Fruit fly (Drosophila melanogaster) whole organism, embryonic: ENCODE data around the gene Tango5.

Experiments used
- Abd-B ChIP-seq: fragments of 200-800 bp; sonication (Bioruptor generic); optimal IDR thresholded peaks from 2 replicates; lab custom pipeline; 2018; ENCODE audit warnings: missing biosample characterization, mild to moderate bottlenecking, missing genetic modification characterization, moderate library complexity
- B-H2 ChIP-seq: fragments of 200-800 bp; sonication (Bioruptor generic); optimal IDR thresholded peaks from 2 replicates; lab custom pipeline; 2018; ENCODE audit warnings: missing biosample characterization, mild to moderate bottlenecking, missing genetic modification characterization
- CG10147 ChIP-seq: fragments of 200-800 bp; sonication (Bioruptor generic); optimal IDR thresholded peaks from 2 replicates; lab custom pipeline; 2019; ENCODE audit warnings: missing biosample characterization, mild to moderate bottlenecking, missing genetic modification characterization, moderate library complexity
- CG10267 ChIP-seq: fragments of 200-800 bp; sonication (Bioruptor generic); optimal IDR thresholded peaks from 2 replicates; lab custom pipeline; 2018; ENCODE audit warnings: missing biosample characterization, mild to moderate bottlenecking, missing genetic modification characterization, moderate library complexity
- CG10321 ChIP-seq: fragments of 200-800 bp; sonication (Bioruptor generic); IDR thresholded peaks from 2 replicates; pipeline ENCODE4 v1.3.6; 2022; ENCODE audit warnings: missing biosample characterization, missing genetic modification characterization
- CG11695 ChIP-seq: fragments of 200-800 bp; sonication (Bioruptor generic); IDR thresholded peaks from 3 replicates; pipeline ENCODE4 v1.3.6; 2022; ENCODE audit warnings: missing biosample characterization, missing genetic modification characterization
- CG12744 ChIP-seq: fragments of 200-800 bp; sonication (Bioruptor generic); optimal IDR thresholded peaks from 2 replicates; lab custom pipeline; 2016; ENCODE audit warnings: missing biosample characterization, missing genetic modification characterization
- CG13123 ChIP-seq: fragments of 200-800 bp; sonication (Bioruptor generic); optimal IDR thresholded peaks from 2 replicates; lab custom pipeline; 2016; ENCODE audit warnings: missing biosample characterization, missing genetic modification characterization
- CG14014 ChIP-seq: fragments of 200-800 bp; sonication (Bioruptor generic); IDR thresholded peaks from 2 replicates; pipeline ENCODE4 v1.3.6; 2022; ENCODE audit warnings: missing biosample characterization, missing genetic modification characterization
- CG15073 ChIP-seq: fragments of 200-800 bp; sonication (Bioruptor generic); optimal IDR thresholded peaks from 2 replicates; lab custom pipeline; 2016; ENCODE audit warnings: missing biosample characterization, missing genetic modification characterization
- CG15514 ChIP-seq: fragments of 200-800 bp; sonication (Bioruptor generic); optimal IDR thresholded peaks from 3 replicates; lab custom pipeline; 2017; ENCODE audit warnings: missing biosample characterization, missing genetic modification characterization, mild to moderate bottlenecking, moderate library complexity, missing genetic modification reagents
- CG17328 ChIP-seq: fragments of 200-800 bp; sonication (Bioruptor generic); IDR thresholded peaks from 2 replicates; pipeline ENCODE4 v1.3.6; 2022; ENCODE audit warnings: missing biosample characterization, missing genetic modification characterization
- CG18011 ChIP-seq: fragments of 200-800 bp; sonication (Bioruptor generic); optimal IDR thresholded peaks from 2 replicates; lab custom pipeline; 2017; ENCODE audit warnings: missing biosample characterization, missing genetic modification characterization, mild to moderate bottlenecking, moderate library complexity, missing genotype
- CG1832 ChIP-seq: fragments of 200-800 bp; sonication (Bioruptor generic); optimal IDR thresholded peaks from 2 replicates; lab custom pipeline; 2017; ENCODE audit warnings: missing biosample characterization, mild to moderate bottlenecking, missing genetic modification characterization, inconsistent platforms
- CG2120 ChIP-seq: fragments of 200-800 bp; sonication (Bioruptor generic); optimal IDR thresholded peaks from 3 replicates; lab custom pipeline; 2016; ENCODE audit warnings: missing biosample characterization, missing genetic modification characterization
- CG2129 ChIP-seq: fragments of 200-800 bp; sonication (Bioruptor generic); IDR thresholded peaks from 2 replicates; pipeline ENCODE4 v1.3.6; 2022; ENCODE audit warnings: missing biosample characterization, missing genetic modification characterization; ENCODE audit not compliant: partially characterized antibody
- CG2875 ChIP-seq: fragments of 200-800 bp; sonication (Bioruptor generic); optimal IDR thresholded peaks from 2 replicates; lab custom pipeline; 2017; ENCODE audit warnings: missing biosample characterization, mild to moderate bottlenecking, missing genetic modification characterization, missing genetic modification reagents
- CG3163 ChIP-seq: fragments of 200-800 bp; sonication (Bioruptor generic); optimal IDR thresholded peaks from 3 replicates; lab custom pipeline; 2016; ENCODE audit warnings: missing biosample characterization, missing genetic modification characterization
- CG34224 ChIP-seq: fragments of 200-800 bp; sonication (Bioruptor generic); IDR thresholded peaks from 3 replicates; pipeline ENCODE4 v1.3.6; 2022; ENCODE audit warnings: missing biosample characterization, missing genetic modification characterization; ENCODE audit not compliant: partially characterized antibody
- CG43689 ChIP-seq: fragments of 200-800 bp; sonication (Bioruptor generic); IDR thresholded peaks from 2 replicates; pipeline ENCODE4 v1.3.6; 2022; ENCODE audit warnings: missing biosample characterization, missing genetic modification characterization
- CG6175 ChIP-seq: fragments of 200-800 bp; sonication (Bioruptor generic); IDR thresholded peaks from 3 replicates; pipeline ENCODE4 v1.3.6; 2022; ENCODE audit warnings: missing biosample characterization, missing genetic modification characterization
- CG7556 ChIP-seq: fragments of 200-800 bp; sonication (Bioruptor generic); optimal IDR thresholded peaks from 2 replicates; lab custom pipeline; 2017; ENCODE audit warnings: missing biosample characterization, mild to moderate bottlenecking, missing genetic modification characterization
- CG7786 ChIP-seq: fragments of 200-800 bp; sonication (Bioruptor generic); optimal IDR thresholded peaks from 2 replicates; lab custom pipeline; 2016; ENCODE audit warnings: missing biosample characterization, missing genetic modification characterization
- CG7987 ChIP-seq: fragments of 200-800 bp; sonication (Bioruptor generic); optimal IDR thresholded peaks from 2 replicates; lab custom pipeline; 2018; ENCODE audit warnings: missing biosample characterization, mild to moderate bottlenecking, missing genetic modification characterization, moderate library complexity
- CTCF ChIP-seq: fragments of 200-800 bp; sonication (Bioruptor generic); optimal IDR thresholded peaks from 2 replicates; lab custom pipeline; 2017; ENCODE audit warnings: missing biosample characterization, mild to moderate bottlenecking, missing genetic modification characterization, moderate library complexity
- Chrac-16 ChIP-seq: fragments of 200-800 bp; sonication (Bioruptor generic); optimal IDR thresholded peaks from 3 replicates; lab custom pipeline; 2016; ENCODE audit warnings: missing biosample characterization, missing genetic modification characterization
- D19A ChIP-seq: fragments of 200-800 bp; optimal IDR thresholded peaks from 3 replicates; lab custom pipeline; 2019; ENCODE audit warnings: missing biosample characterization, mild to moderate bottlenecking, missing genetic modification characterization, moderate library complexity
- Dbx ChIP-seq: fragments of 200-800 bp; sonication (Bioruptor generic); IDR thresholded peaks from 3 replicates; pipeline ENCODE4 v1.3.6; 2022; ENCODE audit warnings: missing biosample characterization, missing genetic modification characterization
- Dll ChIP-seq: fragments of 200-800 bp; sonication (Bioruptor generic); IDR thresholded peaks from 4 replicates; pipeline ENCODE4 v1.3.6; 2022; ENCODE audit warnings: missing biosample characterization, missing genetic modification characterization; ENCODE audit not compliant: partially characterized antibody
- Hmr ChIP-seq: fragments of 200-800 bp; sonication (Bioruptor generic); optimal IDR thresholded peaks from 3 replicates; lab custom pipeline; 2017; ENCODE audit warnings: mild to moderate bottlenecking, missing biosample characterization, missing genetic modification reagents, missing genetic modification characterization
- Hr78 ChIP-seq, 2 experiments: fragments of 200-800 bp in 1 of 2; fragments of >200 bp in 1 of 2; sonication (Bioruptor generic) in 1 of 2; optimal IDR thresholded peaks; 2 replicates each; lab custom pipeline; 2017 to 2019; ENCODE audit warnings: missing biosample characterization in 2 of 2, missing genetic modification characterization in 2 of 2, mild to moderate bottlenecking in 1 of 2, moderate library complexity in 1 of 2
- Med ChIP-seq: fragments of 200-800 bp; sonication (Bioruptor generic); peaks from one replicate; lab custom pipeline; 2016; ENCODE audit warnings: missing biosample characterization, missing genetic modification characterization, mild to moderate bottlenecking, inconsistent platforms, moderate library complexity
- Nf-YA ChIP-seq: fragments of 200-800 bp; sonication (Bioruptor generic); IDR thresholded peaks from 2 replicates; pipeline ENCODE4 v1.3.6; 2022; ENCODE audit warnings: missing biosample characterization, missing genetic modification characterization
- Side ChIP-seq: fragments of 200-800 bp; sonication (Bioruptor generic); optimal IDR thresholded peaks from 2 replicates; lab custom pipeline; 2016; ENCODE audit warnings: missing biosample characterization, missing genetic modification characterization
- Spps ChIP-seq: fragments of 200-800 bp; sonication (Bioruptor generic); optimal IDR thresholded peaks from 2 replicates; lab custom pipeline; 2018; ENCODE audit warnings: missing biosample characterization, mild to moderate bottlenecking, missing genetic modification characterization
- bsh ChIP-seq, 2 experiments: fragments of 200-800 bp; sonication (Bioruptor generic); optimal IDR thresholded peaks; 2 replicates each; lab custom pipeline; 2017 to 2018; ENCODE audit warnings: mild to moderate bottlenecking in 2 of 2, missing biosample characterization in 2 of 2, missing genetic modification characterization in 2 of 2, moderate library complexity in 1 of 2
- cad ChIP-seq: fragments of >200 bp; optimal IDR thresholded peaks from 2 replicates; lab custom pipeline; 2017; ENCODE audit warnings: missing biosample characterization, missing genetic modification characterization
- cato ChIP-seq: fragments of 200-800 bp; sonication (Bioruptor generic); optimal IDR thresholded peaks from 2 replicates; lab custom pipeline; 2016; ENCODE audit warnings: missing biosample characterization, missing genetic modification characterization, borderline replicate concordance
- croc ChIP-seq: fragments of 200-800 bp; sonication (Bioruptor generic); conservative IDR thresholded peaks from 3 replicates; pipeline ENCODE4 v1.3.6; 2022; ENCODE audit warnings: missing biosample characterization, missing genetic modification characterization
- ewg ChIP-seq: fragments of 200-800 bp; sonication (Bioruptor generic); optimal IDR thresholded peaks from 3 replicates; lab custom pipeline; 2017; ENCODE audit warnings: mild to moderate bottlenecking, missing biosample characterization, missing genetic modification reagents, missing genetic modification characterization
- grau ChIP-seq: fragments of 200-800 bp; optimal IDR thresholded peaks from 3 replicates; lab custom pipeline; 2019; ENCODE audit warnings: missing biosample characterization, mild to moderate bottlenecking, missing genetic modification characterization, moderate library complexity
- grn ChIP-seq: fragments of 200-800 bp; sonication (Bioruptor generic); optimal IDR thresholded peaks from 3 replicates; lab custom pipeline; 2017; ENCODE audit warnings: missing biosample characterization, missing genetic modification characterization
- kay ChIP-seq: fragments of 200-800 bp; sonication (Bioruptor generic); optimal IDR thresholded peaks from 2 replicates; lab custom pipeline; 2016; ENCODE audit warnings: missing biosample characterization, missing genetic modification characterization
- ken ChIP-seq: fragments of 200-800 bp; sonication (Bioruptor generic); IDR thresholded peaks from 3 replicates; pipeline ENCODE4 v1.3.6; 2022; ENCODE audit warnings: missing biosample characterization, missing genetic modification characterization
- kni ChIP-seq: fragments of 200-800 bp; sonication (Bioruptor generic); optimal IDR thresholded peaks from 3 replicates; lab custom pipeline; 2017; ENCODE audit warnings: mild to moderate bottlenecking, missing biosample characterization, missing genetic modification reagents, missing genetic modification characterization
- mam ChIP-seq: fragments of 200-800 bp; sonication (Bioruptor generic); optimal IDR thresholded peaks from 3 replicates; lab custom pipeline; 2016; ENCODE audit warnings: missing biosample characterization, missing genetic modification characterization
- mirr ChIP-seq: fragments of 200-800 bp; sonication (Bioruptor generic); optimal IDR thresholded peaks from 3 replicates; lab custom pipeline; 2018; ENCODE audit warnings: missing biosample characterization, mild to moderate bottlenecking, missing genetic modification characterization
- pho ChIP-seq: fragments of 200-800 bp; sonication (Bioruptor generic); optimal IDR thresholded peaks from 2 replicates; lab custom pipeline; 2016; ENCODE audit warnings: missing biosample characterization, missing genetic modification characterization
- tap ChIP-seq: fragments of 200-800 bp; optimal IDR thresholded peaks from 3 replicates; lab custom pipeline; 2019; ENCODE audit warnings: missing biosample characterization, mild to moderate bottlenecking, missing genetic modification characterization, moderate library complexity
- tgo ChIP-seq: fragments of 200-800 bp; sonication (Bioruptor generic); IDR thresholded peaks from 3 replicates; pipeline ENCODE4 v1.3.6; 2022; ENCODE audit warnings: missing biosample characterization, missing genetic modification characterization
- toy ChIP-seq: fragments of 200-800 bp; sonication (Bioruptor generic); IDR thresholded peaks from 2 replicates; pipeline ENCODE4 v1.3.6; 2022; ENCODE audit warnings: missing biosample characterization, missing genetic modification characterization

Tango5 gene

DNA sequence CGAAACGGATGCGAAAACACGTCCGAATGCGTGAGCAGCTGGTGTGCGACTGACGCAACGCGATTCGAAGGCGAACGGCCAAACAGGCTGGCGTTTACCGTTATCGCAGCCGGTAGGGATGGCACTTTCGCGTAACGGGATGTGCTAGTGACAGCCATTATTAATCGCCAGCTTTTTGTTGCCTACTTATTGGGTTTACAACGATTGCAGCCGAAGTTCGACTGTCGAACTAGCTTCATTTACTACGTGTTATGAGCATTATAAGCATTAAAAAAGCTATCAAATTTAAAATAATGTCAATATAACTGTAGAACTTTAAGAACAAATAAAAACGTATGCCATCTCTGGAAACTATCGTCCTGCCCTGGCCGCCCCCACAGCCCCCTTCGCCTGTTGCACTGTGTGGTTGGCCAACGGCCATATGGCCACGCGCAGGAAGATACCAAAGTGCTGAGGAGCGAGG is 6.6 kb downstream of the Tango5 start, which contains the start of gene Rph (continued):
- TF ChIP-seq croc (GFP tag; lab: Robert Waterston, UW) = no peak
- no peak for TF ChIP-seq Side (GFP tag; lab: Kevin White, UChicago)
- TF ChIP-seq tap (tag; lab: Kevin White, UChicago) = no peak
- TF ChIP-seq CG7786 (GFP tag; lab: Kevin White, UChicago) = peak; percentile 21
- peak; percentile 81 for TF ChIP-seq Med (GFP tag; lab: Kevin White, UChicago)
- TF ChIP-seq CG1832 (GFP tag; lab: Kevin White, UChicago) = no peak
- no peak for TF ChIP-seq kay
- no peak for TF ChIP-seq Dbx (GFP tag; lab: Robert Waterston, UW)
- TF ChIP-seq CG17328 (GFP tag; lab: Robert Waterston, UW) = no peak
- no peak for TF ChIP-seq Chrac-16 (GFP tag; lab: Kevin White, UChicago)
- no peak for TF ChIP-seq kni (GFP tag; lab: Kevin White, UChicago)
- no peak for TF ChIP-seq Nf-YA (GFP tag; lab: Robert Waterston, UW)
- TF ChIP-seq cad (GFP tag; lab: Kevin White, UChicago) = no peak
- TF ChIP-seq Dll (GFP tag; lab: Robert Waterston, UW) = peak; percentile 46; the same call in 2 of the 4 replicates
- TF ChIP-seq CG18011 (GFP tag; lab: Kevin White, UChicago) = no peak
- TF ChIP-seq mirr (GFP tag; lab: Kevin White, UChicago) = no peak
- no peak for TF ChIP-seq CG10267 (tag; lab: Kevin White, UChicago)
- TF ChIP-seq Abd-B = no peak
- no peak for TF ChIP-seq CG43689 (GFP tag; lab: Robert Waterston, UW)
- no peak for TF ChIP-seq CG7987 (GFP tag; lab: Kevin White, UChicago)
- no peak for TF ChIP-seq CG2875
- no peak for TF ChIP-seq bsh (GFP tag; optimal IDR thresholded peaks at IDR 0.05; lab: Kevin White, UChicago)
- TF ChIP-seq CG11695 (GFP tag; lab: Robert Waterston, UW) = no peak
- peak; percentile 66 for TF ChIP-seq CG2120 (GFP tag; lab: Kevin White, UChicago)
- TF ChIP-seq CG15073 (GFP tag; lab: Kevin White, UChicago) = no peak
- no peak for TF ChIP-seq Hr78 (GFP tag; optimal IDR thresholded peaks at IDR 0.05; lab: Kevin White, UChicago)
- TF ChIP-seq D19A (tag; lab: Kevin White, UChicago) = no peak
- peak; percentile 1 for TF ChIP-seq B-H2 (GFP tag; lab: Kevin White, UChicago)
- TF ChIP-seq Hmr (GFP tag; lab: Kevin White, UChicago) = peak; percentile 47
- TF ChIP-seq toy (GFP tag; lab: Robert Waterston, UW) = no peak
- no peak for TF ChIP-seq grn (GFP tag; lab: Kevin White, UChicago)
- TF ChIP-seq CG10321 (GFP tag; lab: Robert Waterston, UW) = no peak
- no peak for TF ChIP-seq Spps (tag; lab: Kevin White, UChicago)
- peak; percentile 42 for TF ChIP-seq ewg (GFP tag; lab: Kevin White, UChicago)
- 0 out of 2 replicates have a peak, but pooled peaks have one; percentile 16 for TF ChIP-seq CG14014 (GFP tag; lab: Robert Waterston, UW)
- no peak for TF ChIP-seq CG13123 (GFP tag; lab: Kevin White, UChicago)
- TF ChIP-seq CG34224 (GFP tag; lab: Robert Waterston, UW) = 0 out of 3 replicates have a peak, but pooled peaks have one; percentile 34
- no peak for TF ChIP-seq pho (GFP tag; lab: Kevin White, UChicago)
- no peak for TF ChIP-seq cato (GFP tag; lab: Kevin White, UChicago)
- peak; percentile 19 for TF ChIP-seq CG15514 (GFP tag; lab: Kevin White, UChicago)
- no peak for TF ChIP-seq CG6175 (GFP tag; lab: Robert Waterston, UW)
- TF ChIP-seq tgo (GFP tag; lab: Robert Waterston, UW) = no peak
- TF ChIP-seq CG12744 (GFP tag; lab: Kevin White, UChicago) = no peak
- no peak for TF ChIP-seq ken (GFP tag; lab: Robert Waterston, UW)
- TF ChIP-seq CG2129 (GFP tag; lab: Robert Waterston, UW) = no peak
- peak; percentile 31 for TF ChIP-seq CG10147 (GFP tag; lab: Kevin White, UChicago)
- peak; percentile 33 for TF ChIP-seq mam (GFP tag; lab: Kevin White, UChicago)
- TF ChIP-seq grau (tag; lab: Kevin White, UChicago) = peak; percentile 10
- TF ChIP-seq CTCF (GFP tag; lab: Kevin White, UChicago) = no peak
- peak; percentile 13 for TF ChIP-seq CG7556
- no peak for TF ChIP-seq CG3163
